Worm (Caenorhabditis elegans) whole organism, midembryonic: ENCODE measurements around the gene Y17G7B.21.

Source experiments
- T22C8.4 ChIP-seq: fragments of 200-800 bp; sonication (Bioruptor generic); IDR thresholded peaks from 2 replicates; pipeline ENCODE4 v1.3.6; 2022; ENCODE audit warnings: missing genetic modification characterization, missing compliant biosample characterization
- cog-1 ChIP-seq: sonication (generic microtip); optimal IDR thresholded peaks from 2 replicates; lab custom pipeline; 2016; ENCODE audit warnings: missing genetic modification characterization, missing compliant biosample characterization
- flt-1 ChIP-seq: fragments of 200-800 bp; sonication (Bioruptor generic); IDR thresholded peaks from 2 replicates; pipeline ENCODE4 v1.3.6; 2022; ENCODE audit warnings: missing genetic modification characterization, missing compliant biosample characterization
- klf-2 ChIP-seq: fragments of 200-800 bp; sonication (Bioruptor generic); conservative IDR thresholded peaks from 2 replicates; pipeline ENCODE4 v1.3.6; 2022; ENCODE audit warnings: missing genetic modification reagents, missing genetic modification characterization, missing compliant biosample characterization
- med-1 ChIP-seq: sonication (generic microtip); optimal IDR thresholded peaks from 2 replicates; lab custom pipeline; 2017; ENCODE audit warnings: missing genetic modification characterization, mild to moderate bottlenecking, missing compliant biosample characterization, antibody characterized with exemption, missing genetic modification reagents; ENCODE audit not compliant: insufficient read depth
- ref-1 ChIP-seq: fragments of 200-800 bp; sonication (Bioruptor generic); conservative IDR thresholded peaks from 2 replicates; pipeline ENCODE4 v1.3.6; 2022; ENCODE audit warnings: missing genetic modification reagents, missing genetic modification characterization, missing compliant biosample characterization
- tab-1 ChIP-seq: fragments of 200-800 bp; sonication (Bioruptor generic); IDR thresholded peaks from 2 replicates; pipeline ENCODE4 v1.3.6; 2022; ENCODE audit warnings: missing genetic modification characterization, missing compliant biosample characterization
- ztf-23 ChIP-seq: fragments of 200-800 bp; sonication (Bioruptor generic); IDR thresholded peaks from 2 replicates; pipeline ENCODE4 v1.3.6; 2022; ENCODE audit warnings: missing genetic modification reagents, missing genetic modification characterization, missing compliant biosample characterization
- ztf-29 ChIP-seq: fragments of 200-800 bp; sonication (Bioruptor generic); IDR thresholded peaks from 2 replicates; pipeline ENCODE4 v1.3.6; 2022; ENCODE audit warnings: missing genetic modification reagents, missing genetic modification characterization, missing compliant biosample characterization

The Y17G7B.21 gene

ce11 chrII:11971009-11971636 is 6.3 kb downstream of the Y17G7B.21 start:
- TF ChIP-seq tab-1 (GFP tag; lab: Robert Waterston, UW) (no peak), klf-2 (GFP tag; lab: Robert Waterston, UW) (no peak), med-1 (GFP tag; lab: Kevin White, UChicago) (no peak), flt-1 (GFP tag; lab: Robert Waterston, UW) (no peak), ref-1 (GFP tag; lab: Robert Waterston, UW) (no peak), cog-1 (tag; lab: Kevin White, UChicago) (no peak), ztf-29 (no peak), ztf-23 (no peak), T22C8.4 (GFP tag; lab: Robert Waterston, UW) (no peak)

- TF ChIP-seq klf-2 (GFP tag; lab: Robert Waterston, UW) (no peak), ztf-29 (no peak), ztf-23 (no peak), tab-1 (GFP tag; lab: Robert Waterston, UW) (no peak), T22C8.4 (GFP tag; lab: Robert Waterston, UW) (no peak), ref-1 (GFP tag; lab: Robert Waterston, UW) (no peak), cog-1 (tag; lab: Kevin White, UChicago) (no peak), med-1 (GFP tag; lab: Kevin White, UChicago) (no peak), flt-1 (GFP tag; lab: Robert Waterston, UW) (no peak)
Measured at ce11 chrII:11969033-11969432, 8.4 kb downstream of the Y17G7B.21 start.

ce11 chrII:11968275-11968674 is 9.2 kb downstream of the Y17G7B.21 start, which contains the start of gene mex-1:
mex-1 (plus strand) TSS chrII:11968637.
- TF ChIP-seq ztf-29 (no peak), klf-2 (GFP tag; lab: Robert Waterston, UW) (no peak), ztf-23 (no peak), T22C8.4 (GFP tag; lab: Robert Waterston, UW) (no peak), med-1 (GFP tag; lab: Kevin White, UChicago) (no peak), flt-1 (GFP tag; lab: Robert Waterston, UW) (no peak), tab-1 (GFP tag; lab: Robert Waterston, UW) (no peak), ref-1 (GFP tag; lab: Robert Waterston, UW) (no peak), cog-1 (tag; lab: Kevin White, UChicago) (no peak)

- TF ChIP-seq cog-1 (tag; lab: Kevin White, UChicago) = peak; percentile 92
- TF ChIP-seq flt-1 (GFP tag; lab: Robert Waterston, UW) = peak; percentile 92
- TF ChIP-seq T22C8.4 (GFP tag; lab: Robert Waterston, UW) = peak; percentile 54; the same call in 1 of the 2 replicates
- TF ChIP-seq ztf-29 = no peak; the same call in 1 of the 2 replicates
- peak; percentile 69 for TF ChIP-seq ref-1 (GFP tag; lab: Robert Waterston, UW)
- peak; percentile 88 for TF ChIP-seq ztf-23
- peak; percentile 2 for TF ChIP-seq med-1 (GFP tag; lab: Kevin White, UChicago)
- TF ChIP-seq tab-1 (GFP tag; lab: Robert Waterston, UW) = no peak
- peak; percentile 89 for TF ChIP-seq klf-2 (GFP tag; lab: Robert Waterston, UW)
Measured at ce11 chrII:11967507-11968127, 9.8 kb downstream of the Y17G7B.21 start, which contains the start of gene W03C9.5. W03C9.5 (minus strand) TSS chrII:11967544.

ce11 chrII:11966602-11967001 is 10.9 kb downstream of the Y17G7B.21 start, which contains the start of gene rab-7:
rab-7 (minus strand) TSS chrII:11966931.
- no peak for TF ChIP-seq flt-1 (GFP tag; lab: Robert Waterston, UW)
- no peak for TF ChIP-seq ref-1 (GFP tag; lab: Robert Waterston, UW)
- TF ChIP-seq ztf-23 = no peak
- no peak for TF ChIP-seq T22C8.4 (GFP tag; lab: Robert Waterston, UW)
- TF ChIP-seq tab-1 (GFP tag; lab: Robert Waterston, UW) = no peak
- no peak for TF ChIP-seq klf-2 (GFP tag; lab: Robert Waterston, UW)
- TF ChIP-seq med-1 (GFP tag; lab: Kevin White, UChicago) = no peak
- TF ChIP-seq ztf-29 = no peak
- no peak for TF ChIP-seq cog-1 (tag; lab: Kevin White, UChicago)

DNA sequence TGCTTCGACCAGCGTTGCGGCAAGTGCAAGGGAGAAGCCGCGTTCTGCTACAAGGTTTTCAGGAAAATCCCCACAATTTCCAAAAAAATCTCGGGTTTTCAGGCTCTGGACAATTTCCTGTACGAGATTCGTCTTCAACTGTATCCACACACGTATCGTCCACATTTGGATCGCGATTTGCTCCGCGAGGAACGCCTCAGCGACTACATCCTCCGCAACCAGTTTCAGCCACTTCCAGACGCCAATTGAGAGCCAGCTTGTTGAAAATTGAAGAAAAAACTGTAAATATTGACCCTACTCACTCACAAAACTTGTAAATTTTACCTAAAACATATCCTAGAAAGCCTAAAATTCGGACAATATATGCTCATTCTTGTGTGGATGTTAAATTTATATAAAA is 12.6 kb downstream of the Y17G7B.21 start:
- TF ChIP-seq cog-1 (tag; lab: Kevin White, UChicago) (no peak), flt-1 (GFP tag; lab: Robert Waterston, UW) (no peak), med-1 (GFP tag; lab: Kevin White, UChicago) (no peak), ztf-29 (no peak), T22C8.4 (GFP tag; lab: Robert Waterston, UW) (no peak), ztf-23 (no peak), tab-1 (GFP tag; lab: Robert Waterston, UW) (no peak), klf-2 (GFP tag; lab: Robert Waterston, UW) (no peak), ref-1 (GFP tag; lab: Robert Waterston, UW) (no peak)

DNA sequence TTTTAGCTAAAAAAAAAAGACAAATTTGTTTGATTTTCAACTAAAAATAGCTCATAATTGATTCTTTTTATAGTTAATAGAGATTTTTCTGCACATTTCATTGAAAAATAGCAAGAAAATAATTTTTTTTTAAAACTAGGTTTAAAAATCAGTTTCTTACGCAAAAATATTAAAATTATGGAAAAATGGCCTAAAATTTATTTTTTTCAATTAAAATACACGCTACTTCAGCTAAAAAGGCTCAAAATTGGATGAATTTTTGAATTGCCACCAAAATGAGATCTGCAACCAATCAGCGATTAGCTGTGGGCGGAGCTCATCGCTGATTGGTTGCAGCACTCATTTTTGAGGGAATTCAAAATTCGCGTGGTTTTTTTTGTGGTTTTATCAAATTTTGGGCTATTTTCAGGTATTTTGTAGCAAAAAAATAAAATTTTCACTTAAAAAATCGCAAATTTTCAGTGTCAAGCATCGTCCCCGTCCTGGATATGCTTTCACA is 14.3 kb downstream of the Y17G7B.21 start:
- TF ChIP-seq ztf-23 = no peak
- TF ChIP-seq ztf-29 = no peak
- no peak for TF ChIP-seq cog-1 (tag; lab: Kevin White, UChicago)
- TF ChIP-seq T22C8.4 (GFP tag; lab: Robert Waterston, UW) = no peak
- no peak for TF ChIP-seq med-1 (GFP tag; lab: Kevin White, UChicago)
- TF ChIP-seq klf-2 (GFP tag; lab: Robert Waterston, UW) = no peak
- TF ChIP-seq ref-1 (GFP tag; lab: Robert Waterston, UW) = no peak
- no peak for TF ChIP-seq flt-1 (GFP tag; lab: Robert Waterston, UW)
- no peak for TF ChIP-seq tab-1 (GFP tag; lab: Robert Waterston, UW)

DNA sequence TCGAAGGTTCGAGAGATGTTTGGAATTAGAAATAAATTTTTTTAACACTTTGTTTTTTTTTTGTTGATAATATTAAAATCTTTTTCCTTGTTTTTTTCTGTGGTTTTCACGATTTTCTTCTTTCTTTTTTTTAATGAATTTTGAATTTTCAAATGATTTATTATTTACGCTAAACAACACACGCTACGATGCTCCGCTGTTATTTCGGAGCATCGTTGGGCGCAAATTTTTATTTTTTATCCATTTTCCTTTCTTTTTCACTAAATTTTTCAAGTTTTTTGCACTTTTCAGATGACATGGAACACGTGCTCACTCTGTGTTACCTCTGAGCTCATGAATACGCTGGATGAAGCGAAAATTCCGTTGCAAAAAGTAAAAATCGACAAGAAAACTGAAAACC is 15.4 kb downstream of the Y17G7B.21 start, which contains the start of the genes W03C9.1 and W03C9.2:
Gene W03C9.1, minus strand, starts transcription at position 46 of the 400 bp plus-strand sequence.
Gene W03C9.2, plus strand, starts transcription at position 286 of the 400 bp plus-strand sequence.
- TF ChIP-seq ref-1 (GFP tag; lab: Robert Waterston, UW) (no peak), klf-2 (GFP tag; lab: Robert Waterston, UW) (no peak)
